Fruit fly (Drosophila melanogaster) whole organism, adult: ENCODE measurements around the gene Elovl7.

Experiments used
- CG11617 ChIP-seq: fragments of 200-800 bp; sonication (Bioruptor generic); optimal IDR thresholded peaks from 2 replicates; lab custom pipeline; 2017; ENCODE audit warnings: mild to moderate bottlenecking, missing biosample characterization, missing genetic modification reagents, missing genetic modification characterization
- CG12768 ChIP-seq: fragments of 200-800 bp; sonication (Bioruptor generic); optimal IDR thresholded peaks from 2 replicates; lab custom pipeline; 2017; ENCODE audit warnings: missing biosample characterization, missing genetic modification characterization, mild to moderate bottlenecking, moderate library complexity, missing genetic modification reagents
- CG14711 ChIP-seq: fragments of 200-800 bp; sonication (Bioruptor generic); optimal IDR thresholded peaks from 2 replicates; lab custom pipeline; 2018; ENCODE audit warnings: missing biosample characterization, mild to moderate bottlenecking, missing genetic modification characterization, moderate library complexity
- CG1620 ChIP-seq: fragments of 200-800 bp; sonication (Bioruptor generic); optimal IDR thresholded peaks from 2 replicates; lab custom pipeline; 2016; ENCODE audit warnings: missing biosample characterization, missing genetic modification characterization
- CG33017 ChIP-seq: fragments of 200-800 bp; sonication (Bioruptor generic); optimal IDR thresholded peaks from 2 replicates; lab custom pipeline; 2018; ENCODE audit warnings: missing biosample characterization, mild to moderate bottlenecking, missing genetic modification characterization, moderate library complexity
- CG5204 ChIP-seq: fragments of 200-800 bp; sonication (Bioruptor generic); optimal IDR thresholded peaks from 2 replicates; lab custom pipeline; 2016; ENCODE audit warnings: missing biosample characterization, missing genetic modification characterization
- CG7045 ChIP-seq: fragments of 200-800 bp; sonication (Bioruptor generic); optimal IDR thresholded peaks from 2 replicates; lab custom pipeline; 2017; ENCODE audit warnings: missing biosample characterization, mild to moderate bottlenecking, missing genetic modification characterization
- CG7101 ChIP-seq: fragments of 200-800 bp; sonication (Bioruptor generic); optimal IDR thresholded peaks from 2 replicates; lab custom pipeline; 2018; ENCODE audit warnings: missing biosample characterization, mild to moderate bottlenecking, missing genetic modification characterization, moderate library complexity
- Clk ChIP-seq: fragments of 200-800 bp; sonication (Bioruptor generic); optimal IDR thresholded peaks from 2 replicates; lab custom pipeline; 2017; ENCODE audit warnings: missing biosample characterization, missing genetic modification characterization
- Crg-1 ChIP-seq: fragments of 200-800 bp; sonication (Bioruptor generic); optimal IDR thresholded peaks from 2 replicates; lab custom pipeline; 2016; ENCODE audit warnings: missing biosample characterization, missing genetic modification characterization
- Hr96 ChIP-seq: fragments of 200-800 bp; sonication (Bioruptor generic); optimal IDR thresholded peaks from 2 replicates; lab custom pipeline; 2016; ENCODE audit warnings: missing biosample characterization, missing genetic modification characterization
- Mnt ChIP-seq: fragments of 200-800 bp; sonication (Bioruptor generic); optimal IDR thresholded peaks from 2 replicates; lab custom pipeline; 2016; ENCODE audit warnings: missing biosample characterization, mild to moderate bottlenecking, missing genetic modification characterization
- bab1 ChIP-seq: fragments of 200-800 bp; sonication (Bioruptor generic); optimal IDR thresholded peaks from 3 replicates; lab custom pipeline; 2019; ENCODE audit warnings: missing biosample characterization, mild to moderate bottlenecking, missing genetic modification characterization, moderate library complexity
- cic ChIP-seq: fragments of 200-800 bp; sonication (Bioruptor generic); optimal IDR thresholded peaks from 2 replicates; lab custom pipeline; 2017; ENCODE audit warnings: missing biosample characterization, mild to moderate bottlenecking, missing genetic modification characterization, moderate library complexity
- cnc ChIP-seq, 2 experiments: fragments of >200 bp; optimal IDR thresholded peaks; 2 replicates each; lab custom pipeline; 2017
- kay ChIP-seq: fragments of 200-800 bp; sonication (Bioruptor generic); peaks from one replicate; lab custom pipeline; 2016; ENCODE audit warnings: missing biosample characterization, missing genetic modification characterization, borderline replicate concordance
- ovo ChIP-seq: fragments of 200-800 bp; sonication (Bioruptor generic); optimal IDR thresholded peaks from 2 replicates; lab custom pipeline; 2016; ENCODE audit warnings: missing biosample characterization, missing genetic modification characterization
- pad ChIP-seq: fragments of 200-800 bp; sonication (Bioruptor generic); optimal IDR thresholded peaks from 3 replicates; lab custom pipeline; 2017; ENCODE audit warnings: missing biosample characterization, missing genetic modification characterization, mild to moderate bottlenecking, moderate library complexity, missing genetic modification reagents
- tj ChIP-seq: fragments of 200-800 bp; sonication (Bioruptor generic); optimal IDR thresholded peaks from 3 replicates; lab custom pipeline; 2017; ENCODE audit warnings: missing biosample characterization, mild to moderate bottlenecking, missing genetic modification characterization, moderate library complexity
- toe ChIP-seq: fragments of 200-800 bp; sonication (Bioruptor generic); optimal IDR thresholded peaks from 2 replicates; lab custom pipeline; 2016; ENCODE audit warnings: missing biosample characterization, missing genetic modification characterization

Gene Elovl7

dm6 chr3R:7977011-7977925 is 18.4 kb downstream of the Elovl7 start:
- peak; percentile 68 for TF ChIP-seq cic (GFP tag; lab: Kevin White, UChicago)
- TF ChIP-seq kay (GFP tag; lab: Kevin White, UChicago) = peak; percentile 84
- peak; percentile 2 for TF ChIP-seq CG7045 (GFP tag; lab: Kevin White, UChicago)
- TF ChIP-seq Crg-1 = peak; percentile 1
- peak; percentile 6 for TF ChIP-seq pad
- peak; percentile 52 for TF ChIP-seq CG1620 (GFP tag; lab: Kevin White, UChicago)
- peak; percentile 55 for TF ChIP-seq CG33017 (tag; lab: Kevin White, UChicago)
- peak; percentile 21 for TF ChIP-seq CG11617 (GFP tag; lab: Kevin White, UChicago)
- TF ChIP-seq bab1 (GFP tag; lab: Kevin White, UChicago) = peak; percentile 48
- no peak for TF ChIP-seq Hr96 (GFP tag; lab: Kevin White, UChicago)
- TF ChIP-seq Mnt (GFP tag; lab: Kevin White, UChicago) = peak; percentile 62
- no peak for TF ChIP-seq CG12768 (GFP tag; lab: Kevin White, UChicago)
- TF ChIP-seq toe (GFP tag; lab: Kevin White, UChicago) = no peak
- TF ChIP-seq CG7101 (tag; lab: Kevin White, UChicago) = peak; percentile 35

dm6 chr3R:7973049-7973448 is 22.6 kb downstream of the Elovl7 start:
- TF ChIP-seq Crg-1 = no peak
- no peak for TF ChIP-seq CG5204 (GFP tag; lab: Kevin White, UChicago)
- TF ChIP-seq CG1620 (GFP tag; lab: Kevin White, UChicago) = no peak
- no peak for TF ChIP-seq ovo (GFP tag; lab: Kevin White, UChicago)
- no peak for TF ChIP-seq Clk (GFP tag; lab: Kevin White, UChicago)
- TF ChIP-seq CG7101 (tag; lab: Kevin White, UChicago) = no peak
- no peak for TF ChIP-seq tj (GFP tag; lab: Kevin White, UChicago)
- no peak for TF ChIP-seq kay (GFP tag; lab: Kevin White, UChicago)
- TF ChIP-seq cnc (optimal IDR thresholded peaks at IDR 0.05; lab: Kevin White, UChicago) = no peak
- TF ChIP-seq CG33017 (tag; lab: Kevin White, UChicago) = no peak
- TF ChIP-seq pad = no peak
- TF ChIP-seq bab1 (GFP tag; lab: Kevin White, UChicago) = no peak
- no peak for TF ChIP-seq toe (GFP tag; lab: Kevin White, UChicago)
- no peak for TF ChIP-seq CG14711 (tag; lab: Kevin White, UChicago)
- no peak for TF ChIP-seq CG12768 (GFP tag; lab: Kevin White, UChicago)

- TF ChIP-seq CG12768 (GFP tag; lab: Kevin White, UChicago) = no peak
- TF ChIP-seq ovo (GFP tag; lab: Kevin White, UChicago) = no peak
- no peak for TF ChIP-seq Clk (GFP tag; lab: Kevin White, UChicago)
- TF ChIP-seq CG7101 (tag; lab: Kevin White, UChicago) = no peak
These were observed 23.5 kb downstream of the Elovl7 start for dm6 chr3R:7972179-7972578.

dm6 chr3R:7970640-7971039 is 25.0 kb downstream of the Elovl7 start:
- no peak for TF ChIP-seq CG1620 (GFP tag; lab: Kevin White, UChicago)
- no peak for TF ChIP-seq pad

- peak; percentile 4 for TF ChIP-seq tj (GFP tag; lab: Kevin White, UChicago)
- no peak for TF ChIP-seq CG12768 (GFP tag; lab: Kevin White, UChicago)
These were observed 25.9 kb downstream of the Elovl7 start for dm6 chr3R:7969702-7970175.

- no peak for TF ChIP-seq ovo (GFP tag; lab: Kevin White, UChicago)
- TF ChIP-seq CG1620 (GFP tag; lab: Kevin White, UChicago) = no peak
- no peak for TF ChIP-seq CG7045 (GFP tag; lab: Kevin White, UChicago)
- no peak for TF ChIP-seq CG12768 (GFP tag; lab: Kevin White, UChicago)
- no peak for TF ChIP-seq cnc (optimal IDR thresholded peaks at IDR 0.05; lab: Kevin White, UChicago)
- no peak for TF ChIP-seq Crg-1
- TF ChIP-seq toe (GFP tag; lab: Kevin White, UChicago) = no peak
- no peak for TF ChIP-seq cic (GFP tag; lab: Kevin White, UChicago)
- no peak for TF ChIP-seq CG33017 (tag; lab: Kevin White, UChicago)
- TF ChIP-seq pad = no peak
- TF ChIP-seq CG14711 (tag; lab: Kevin White, UChicago) = no peak
- no peak for TF ChIP-seq CG11617 (GFP tag; lab: Kevin White, UChicago)
- TF ChIP-seq Mnt (GFP tag; lab: Kevin White, UChicago) = no peak
These were observed 26.5 kb downstream of the Elovl7 start for dm6 chr3R:7968958-7969701.
